Fruit fly (Drosophila melanogaster) whole organism, embryonic: ENCODE results near the gene CG34310.

Experiments
- BtbVII ChIP-seq: fragments of 200-800 bp; sonication (Bioruptor generic); optimal IDR thresholded peaks from 3 replicates; lab custom pipeline; 2017; ENCODE audit warnings: missing biosample characterization, mild to moderate bottlenecking, missing genetic modification characterization
- CG10267 ChIP-seq: fragments of 200-800 bp; sonication (Bioruptor generic); optimal IDR thresholded peaks from 2 replicates; lab custom pipeline; 2018; ENCODE audit warnings: missing biosample characterization, mild to moderate bottlenecking, missing genetic modification characterization, moderate library complexity
- CG10431 ChIP-seq: fragments of 200-800 bp; sonication (Bioruptor generic); optimal IDR thresholded peaks from 3 replicates; lab custom pipeline; 2018; ENCODE audit warnings: missing biosample characterization, mild to moderate bottlenecking, missing genetic modification characterization
- CG13424 ChIP-seq: fragments of 200-800 bp; sonication (Bioruptor generic); optimal IDR thresholded peaks from 2 replicates; lab custom pipeline; 2019; ENCODE audit warnings: missing biosample characterization, mild to moderate bottlenecking, missing genetic modification characterization, moderate library complexity
- CG14441 ChIP-seq: fragments of 200-800 bp; sonication (Bioruptor generic); IDR thresholded peaks from 2 replicates; pipeline ENCODE4 v1.3.6; 2022; ENCODE audit warnings: missing biosample characterization, missing genetic modification characterization
- CG15514 ChIP-seq: fragments of 200-800 bp; sonication (Bioruptor generic); optimal IDR thresholded peaks from 3 replicates; lab custom pipeline; 2017; ENCODE audit warnings: missing biosample characterization, missing genetic modification characterization, mild to moderate bottlenecking, moderate library complexity, missing genetic modification reagents
- CG34224 ChIP-seq: fragments of 200-800 bp; sonication (Bioruptor generic); IDR thresholded peaks from 3 replicates; pipeline ENCODE4 v1.3.6; 2022; ENCODE audit warnings: missing biosample characterization, missing genetic modification characterization; ENCODE audit not compliant: partially characterized antibody
- CG34376 ChIP-seq: fragments of 200-800 bp; sonication (Bioruptor generic); optimal IDR thresholded peaks from 2 replicates; lab custom pipeline; 2018; ENCODE audit warnings: missing biosample characterization, mild to moderate bottlenecking, missing genetic modification characterization
- CG3726 ChIP-seq: fragments of 200-800 bp; sonication (Bioruptor generic); IDR thresholded peaks from 3 replicates; pipeline ENCODE4, ENCODE4 v1.3.6; 2022; ENCODE audit warnings: missing biosample characterization, missing genetic modification characterization
- CG5180 ChIP-seq: fragments of 200-800 bp; sonication (Bioruptor generic); optimal IDR thresholded peaks from 3 replicates; lab custom pipeline; 2017; ENCODE audit warnings: missing biosample characterization, missing genetic modification characterization, mild to moderate bottlenecking, moderate library complexity, missing genetic modification reagents
- CG5245 ChIP-seq: fragments of 200-800 bp; sonication (Bioruptor generic); optimal IDR thresholded peaks from 3 replicates; lab custom pipeline; 2016; ENCODE audit warnings: missing biosample characterization, missing genetic modification characterization
- CG7372 ChIP-seq: fragments of 200-800 bp; sonication (Bioruptor generic); IDR thresholded peaks from 2 replicates; pipeline ENCODE4 v1.3.6; 2022; ENCODE audit warnings: missing biosample characterization, missing genetic modification characterization
- CG7556 ChIP-seq: fragments of 200-800 bp; sonication (Bioruptor generic); optimal IDR thresholded peaks from 2 replicates; lab custom pipeline; 2017; ENCODE audit warnings: missing biosample characterization, mild to moderate bottlenecking, missing genetic modification characterization
- CG7839 ChIP-seq: fragments of 200-800 bp; sonication (Bioruptor generic); optimal IDR thresholded peaks from 3 replicates; lab custom pipeline; 2018; ENCODE audit warnings: missing biosample characterization, mild to moderate bottlenecking, missing genetic modification characterization, moderate library complexity
- CG9215 ChIP-seq: fragments of 200-800 bp; sonication (Bioruptor generic); IDR thresholded peaks from 2 replicates; pipeline ENCODE4 v1.3.6; 2022; ENCODE audit warnings: missing biosample characterization, missing genetic modification characterization
- Camta ChIP-seq: fragments of 200-800 bp; sonication (Bioruptor generic); optimal IDR thresholded peaks from 2 replicates; lab custom pipeline; 2016; ENCODE audit warnings: missing biosample characterization, missing genetic modification characterization
- D19A ChIP-seq: fragments of 200-800 bp; optimal IDR thresholded peaks from 3 replicates; lab custom pipeline; 2019; ENCODE audit warnings: missing biosample characterization, mild to moderate bottlenecking, missing genetic modification characterization, moderate library complexity
- Dp ChIP-seq: fragments of 200-800 bp; sonication (Bioruptor generic); optimal IDR thresholded peaks from 2 replicates; lab custom pipeline; 2018; ENCODE audit warnings: missing biosample characterization, mild to moderate bottlenecking, missing genetic modification characterization, moderate library complexity
- H2.0 ChIP-seq: fragments of 200-800 bp; sonication (Bioruptor generic); IDR thresholded peaks from 2 replicates; pipeline ENCODE4 v1.3.6; 2022; ENCODE audit warnings: missing biosample characterization, missing genetic modification characterization
- HLH4C ChIP-seq: fragments of 200-800 bp; sonication (Bioruptor generic); IDR thresholded peaks from 3 replicates; pipeline ENCODE4 v1.3.6; 2022; ENCODE audit warnings: missing biosample characterization, missing genetic modification characterization; ENCODE audit not compliant: partially characterized antibody
- Hr51 ChIP-seq, 2 experiments: fragments of 200-800 bp; sonication (Bioruptor generic); optimal IDR thresholded peaks; 2 replicates in 1 of 2; 3 replicates in 1 of 2; lab custom pipeline; 2016 to 2018; ENCODE audit warnings: missing biosample characterization in 2 of 2, missing genetic modification characterization in 2 of 2, mild to moderate bottlenecking in 1 of 2, moderate library complexity in 1 of 2
- MBD-R2 ChIP-seq: fragments of 200-800 bp; sonication (Bioruptor generic); IDR thresholded peaks from 2 replicates; pipeline ENCODE4 v1.3.6; 2022; ENCODE audit warnings: missing biosample characterization, missing genetic modification characterization
- Neu2 ChIP-seq: fragments of 200-800 bp; sonication (Bioruptor generic); optimal IDR thresholded peaks from 3 replicates; lab custom pipeline; 2016; ENCODE audit warnings: missing biosample characterization, missing genetic modification characterization, borderline replicate concordance
- Oaz ChIP-seq: fragments of 200-800 bp; sonication (Bioruptor generic); IDR thresholded peaks from 2 replicates; pipeline ENCODE4 v1.3.6; 2022; ENCODE audit warnings: missing biosample characterization, missing genetic modification characterization
- Ravus ChIP-seq: fragments of 200-800 bp; sonication (Bioruptor generic); IDR thresholded peaks from 2 replicates; pipeline ENCODE4 v1.3.6; 2022; ENCODE audit warnings: missing biosample characterization, missing genetic modification characterization
- Side ChIP-seq: fragments of 200-800 bp; sonication (Bioruptor generic); optimal IDR thresholded peaks from 2 replicates; lab custom pipeline; 2016; ENCODE audit warnings: missing biosample characterization, missing genetic modification characterization
- Six4 ChIP-seq: fragments of 200-800 bp; sonication (Bioruptor generic); optimal IDR thresholded peaks from 2 replicates; lab custom pipeline; 2016; ENCODE audit warnings: missing biosample characterization, missing genetic modification characterization
- Trl ChIP-seq, 3 experiments: fragments of >200 bp in 2 of 3; fragments of 200-800 bp in 1 of 3; sonication (Bioruptor generic) in 1 of 3; optimal IDR thresholded peaks; 2 replicates in 1 of 3; 3 replicates in 2 of 3; lab custom pipeline; 2016 to 2017; ENCODE audit warnings: missing biosample characterization in 1 of 3, missing genetic modification characterization in 1 of 3
- Usf ChIP-seq: fragments of 200-800 bp; sonication (Bioruptor generic); optimal IDR thresholded peaks from 2 replicates; lab custom pipeline; 2017; ENCODE audit warnings: missing genotype, missing biosample characterization, missing genetic modification characterization
- btn ChIP-seq: fragments of 200-800 bp; sonication (Bioruptor generic); optimal IDR thresholded peaks from 2 replicates; lab custom pipeline; 2016; ENCODE audit warnings: missing biosample characterization, missing genetic modification characterization
- cato ChIP-seq: fragments of 200-800 bp; sonication (Bioruptor generic); optimal IDR thresholded peaks from 2 replicates; lab custom pipeline; 2016; ENCODE audit warnings: missing biosample characterization, missing genetic modification characterization, borderline replicate concordance
- crp ChIP-seq, 2 experiments: fragments of 200-800 bp; sonication (Bioruptor generic); optimal IDR thresholded peaks; 2 replicates in 1 of 2; 3 replicates in 1 of 2; lab custom pipeline; 2017; ENCODE audit warnings: missing biosample characterization in 2 of 2, missing genetic modification characterization in 2 of 2, mild to moderate bottlenecking in 1 of 2, moderate library complexity in 1 of 2
- dpn ChIP-seq, 2 experiments: fragments of 200-800 bp; sonication (Bioruptor generic); optimal IDR thresholded peaks; 3 replicates each; lab custom pipeline; 2016; ENCODE audit warnings: missing biosample characterization in 2 of 2, missing genetic modification characterization in 2 of 2
- esg ChIP-seq: fragments of 200-800 bp; sonication (Bioruptor generic); conservative IDR thresholded peaks from 2 replicates; pipeline ENCODE4 v1.3.6; 2022; ENCODE audit warnings: missing biosample characterization, missing genetic modification characterization
- gfzf ChIP-seq: fragments of 200-800 bp; sonication (Bioruptor generic); optimal IDR thresholded peaks from 2 replicates; lab custom pipeline; 2016; ENCODE audit warnings: missing biosample characterization, mild to moderate bottlenecking, missing genetic modification characterization, moderate library complexity
- kni ChIP-seq: fragments of 200-800 bp; sonication (Bioruptor generic); optimal IDR thresholded peaks from 3 replicates; lab custom pipeline; 2017; ENCODE audit warnings: mild to moderate bottlenecking, missing biosample characterization, missing genetic modification reagents, missing genetic modification characterization
- lilli ChIP-seq: fragments of 200-800 bp; sonication (Bioruptor generic); optimal IDR thresholded peaks from 3 replicates; lab custom pipeline; 2016; ENCODE audit warnings: missing biosample characterization, missing genetic modification characterization
- nerfin-1 ChIP-seq: fragments of 200-800 bp; sonication (Bioruptor generic); optimal IDR thresholded peaks from 3 replicates; lab custom pipeline; 2019; ENCODE audit warnings: missing biosample characterization, mild to moderate bottlenecking, missing genetic modification characterization, moderate library complexity
- odd ChIP-seq: fragments of 200-800 bp; sonication (Bioruptor generic); optimal IDR thresholded peaks from 2 replicates; lab custom pipeline; 2017; ENCODE audit warnings: missing biosample characterization, mild to moderate bottlenecking, missing genetic modification characterization
- pnt ChIP-seq: fragments of 200-800 bp; sonication (Bioruptor generic); optimal IDR thresholded peaks from 3 replicates; lab custom pipeline; 2016; ENCODE audit warnings: missing biosample characterization, missing genetic modification characterization
- pros ChIP-seq: fragments of 200-800 bp; sonication (Bioruptor generic); optimal IDR thresholded peaks from 3 replicates; lab custom pipeline; 2019; ENCODE audit warnings: missing biosample characterization, mild to moderate bottlenecking, missing genetic modification characterization, moderate library complexity
- stwl ChIP-seq: fragments of 200-800 bp; sonication (Bioruptor generic); optimal IDR thresholded peaks from 3 replicates; lab custom pipeline; 2018; ENCODE audit warnings: missing biosample characterization, mild to moderate bottlenecking, missing genetic modification characterization, moderate library complexity
- vnd ChIP-seq: fragments of 200-800 bp; sonication (Bioruptor generic); IDR thresholded peaks from 3 replicates; pipeline ENCODE4 v1.3.6; 2022; ENCODE audit warnings: missing biosample characterization, missing genetic modification characterization; ENCODE audit not compliant: partially characterized antibody
- wek ChIP-seq: fragments of 200-800 bp; sonication (Bioruptor generic); optimal IDR thresholded peaks from 3 replicates; lab custom pipeline; 2018; ENCODE audit warnings: missing biosample characterization, mild to moderate bottlenecking, missing genetic modification characterization, moderate library complexity
- z ChIP-seq: fragments of 200-800 bp; sonication (Bioruptor generic); IDR thresholded peaks from 3 replicates; pipeline ENCODE4 v1.3.6; 2022; ENCODE audit warnings: missing biosample characterization, missing genetic modification characterization

CG34310 gene

dm6 chr2L:6657969-6658748 lies 5.3 kb upstream of the CG34310 start, which contains the start of the genes CG31636 and Ube4A (continued):
- TF ChIP-seq CG34224 (GFP tag; lab: Robert Waterston, UW) (no peak), MBD-R2 (peak; percentile 66), wek (GFP tag; lab: Kevin White, UChicago) (peak; percentile 96), BtbVII (GFP tag; lab: Kevin White, UChicago) (no peak), vnd (GFP tag; lab: Robert Waterston, UW) (0 out of 3 replicates have a peak, but pooled peaks have one; percentile 37), CG9215 (GFP tag; lab: Robert Waterston, UW) (no peak), CG10267 (tag; lab: Kevin White, UChicago) (peak; percentile 22), gfzf (GFP tag; lab: Kevin White, UChicago) (peak; percentile 74)

DNA sequence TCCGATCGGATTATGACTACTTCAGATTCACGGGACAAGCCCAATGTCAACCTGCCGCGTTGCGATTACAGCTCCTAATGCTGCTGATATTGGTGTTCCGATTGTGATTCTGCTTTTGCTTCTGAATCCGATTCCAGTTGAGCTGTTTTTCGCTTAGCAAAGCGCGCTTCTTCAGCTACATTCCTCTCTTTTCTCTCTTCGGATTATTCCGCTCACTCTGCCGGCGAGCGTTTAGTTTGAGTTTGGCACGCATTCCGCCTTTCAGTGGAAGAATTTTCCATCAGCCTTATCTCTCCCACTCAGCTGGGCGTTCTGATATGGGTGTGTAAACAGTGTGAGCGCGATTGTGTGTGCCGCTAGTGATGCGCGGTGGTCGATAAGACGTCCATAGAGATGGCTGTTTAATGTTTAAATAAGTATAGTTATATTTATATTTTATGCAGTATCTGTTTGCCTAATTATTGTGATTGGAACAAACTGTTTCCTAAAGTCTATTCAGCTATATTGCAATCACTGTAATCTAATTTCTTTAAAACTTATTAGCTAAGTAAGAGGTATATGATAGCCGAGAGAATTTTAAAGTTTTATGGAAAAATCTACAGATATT lies 4.4 kb downstream of the CG34310 start, which contains the start of gene Galt:
Gene Galt, minus strand, starts transcription at position 315 of the 607 bp plus-strand sequence.
- no peak for TF ChIP-seq Oaz (GFP tag; lab: Robert Waterston, UW)
- no peak for TF ChIP-seq CG7556 (GFP tag; lab: Kevin White, UChicago)
- peak; percentile 95 for TF ChIP-seq z (GFP tag; lab: Robert Waterston, UW)
- no peak for TF ChIP-seq Six4 (GFP tag; lab: Kevin White, UChicago)
- TF ChIP-seq CG13424 (tag; lab: Kevin White, UChicago) = peak; percentile 46
- TF ChIP-seq CG5245 = no peak
- TF ChIP-seq Camta (GFP tag; lab: Kevin White, UChicago) = no peak
- peak; percentile 53 for TF ChIP-seq stwl (tag; lab: Kevin White, UChicago)
- TF ChIP-seq CG14441 (GFP tag; lab: Robert Waterston, UW) = no peak
- TF ChIP-seq btn (GFP tag; lab: Kevin White, UChicago) = no peak
- TF ChIP-seq Hr51 (GFP tag; optimal IDR thresholded peaks at IDR 0.05; lab: Kevin White, UChicago) = no peak
- peak; percentile 38 for TF ChIP-seq CG10431
- peak; percentile 37; the same call in 1 of the 2 replicates for TF ChIP-seq H2.0
- peak; percentile 43 for TF ChIP-seq odd (GFP tag; lab: Kevin White, UChicago)
- TF ChIP-seq nerfin-1 (tag; lab: Kevin White, UChicago) = peak; percentile 93
- TF ChIP-seq CG3726 (GFP tag; lab: Robert Waterston, UW) = no peak
- no peak for TF ChIP-seq Neu2 (GFP tag; lab: Kevin White, UChicago)
- no peak for TF ChIP-seq CG7839 (tag; lab: Kevin White, UChicago)
- no peak for TF ChIP-seq D19A
- TF ChIP-seq Ravus (GFP tag; lab: Robert Waterston, UW) = no peak
- peak; percentile 94 for TF ChIP-seq HLH4C
- TF ChIP-seq lilli (GFP tag; lab: Kevin White, UChicago) = peak; percentile 42
- TF ChIP-seq CG15514 (GFP tag; lab: Kevin White, UChicago) = peak; percentile 68
- TF ChIP-seq crp (GFP tag; optimal IDR thresholded peaks at IDR 0.05; lab: Kevin White, UChicago) = peak in 1 of 2 experiments; percentile 73
- TF ChIP-seq CG5180 (GFP tag; lab: Kevin White, UChicago) = no peak
- TF ChIP-seq pros (GFP tag; lab: Kevin White, UChicago) = peak; percentile 57
- no peak for TF ChIP-seq Side
- peak; percentile 64 to 85 for TF ChIP-seq Trl (optimal IDR thresholded peaks at IDR 0.05; lab: Kevin White, UChicago)
- TF ChIP-seq Trl (GFP tag; optimal IDR thresholded peaks at IDR 0.05; lab: Kevin White, UChicago) = no peak
- no peak for TF ChIP-seq Usf (GFP tag; lab: Kevin White, UChicago)
- no peak for TF ChIP-seq CG7372 (GFP tag; lab: Robert Waterston, UW)
- peak; percentile 90 for TF ChIP-seq CG34376 (GFP tag; lab: Kevin White, UChicago)
- TF ChIP-seq dpn (GFP tag; optimal IDR thresholded peaks at IDR 0.05; lab: Kevin White, UChicago) = no peak
- no peak for TF ChIP-seq esg (GFP tag; lab: Robert Waterston, UW)
- TF ChIP-seq kni (GFP tag; lab: Kevin White, UChicago) = peak; percentile 57
- TF ChIP-seq Dp (GFP tag; lab: Kevin White, UChicago) = peak; percentile 10
- TF ChIP-seq cato (GFP tag; lab: Kevin White, UChicago) = no peak
- TF ChIP-seq pnt (GFP tag; lab: Kevin White, UChicago) = no peak
